Worm (Caenorhabditis elegans) whole organism, L3 larva: ENCODE measurements around the gene prx-12.

ENCODE experiments used
- R02D3.7 ChIP-seq: fragments of 150-350 bp; optimal IDR thresholded peaks from 2 replicates; lab custom pipeline; 2014; ENCODE audit warnings: missing biosample characterization, missing genetic modification characterization
- aly-2 ChIP-seq: fragments of 150-350 bp; optimal IDR thresholded peaks from 2 replicates; lab custom pipeline; 2014; ENCODE audit warnings: missing biosample characterization, missing genetic modification characterization
- ama-1 ChIP-seq: fragments of 150-350 bp; optimal IDR thresholded peaks from 2 replicates; lab custom pipeline; 2018
- ceh-16 ChIP-seq: sonication (generic microtip); optimal IDR thresholded peaks from 2 replicates; lab custom pipeline; 2017; ENCODE audit warnings: missing biosample characterization, missing genetic modification characterization
- ceh-28 ChIP-seq: fragments of 150-350 bp; optimal IDR thresholded peaks from 2 replicates; lab custom pipeline; 2014; ENCODE audit warnings: missing biosample characterization, missing genetic modification reagents, missing genetic modification characterization
- ceh-82 ChIP-seq: fragments of 150-350 bp; optimal IDR thresholded peaks from 2 replicates; lab custom pipeline; 2014; ENCODE audit warnings: missing biosample characterization, missing genetic modification characterization
- ceh-9 ChIP-seq: sonication (generic microtip); optimal IDR thresholded peaks from 2 replicates; lab custom pipeline; 2018; ENCODE audit warnings: missing biosample characterization, missing genetic modification characterization
- egl-27 ChIP-seq: sonication (generic microtip); optimal IDR thresholded peaks from 4 replicates; lab custom pipeline; 2017; ENCODE audit warnings: missing biosample characterization, missing genetic modification reagents, missing genetic modification characterization
- egl-5 ChIP-seq: fragments of 150-350 bp; optimal IDR thresholded peaks from 2 replicates; lab custom pipeline; 2017; ENCODE audit warnings: missing biosample characterization, missing genetic modification reagents, missing genetic modification characterization, inconsistent platforms
- elt-2 ChIP-seq: sonication (generic microtip); optimal IDR thresholded peaks from 2 replicates; lab custom pipeline; 2016; ENCODE audit warnings: missing genetic modification reagents, mild to moderate bottlenecking, missing genetic modification characterization, missing compliant biosample characterization
- elt-3 ChIP-seq, 3 experiments: fragments of 150-350 bp in 1 of 3; sonication (generic microtip) in 2 of 3; optimal IDR thresholded peaks; 2 replicates in 2 of 3; 4 replicates in 1 of 3; lab custom pipeline; 2014 to 2017; ENCODE audit warnings: missing biosample characterization in 3 of 3, missing genetic modification characterization in 3 of 3
- hmg-11 ChIP-seq: sonication (generic microtip); optimal IDR thresholded peaks from 2 replicates; lab custom pipeline; 2016; ENCODE audit warnings: missing genetic modification characterization, missing compliant biosample characterization
- jun-1 ChIP-seq: fragments of 150-350 bp; optimal IDR thresholded peaks from 2 replicates; lab custom pipeline; 2014; ENCODE audit warnings: missing biosample characterization, missing genetic modification reagents, missing genetic modification characterization
- lin-15B ChIP-seq: fragments of 150-350 bp; optimal IDR thresholded peaks from 2 replicates; lab custom pipeline; 2014; ENCODE audit warnings: missing biosample characterization, missing genetic modification characterization
- lin-39 ChIP-seq: fragments of 150-350 bp; optimal IDR thresholded peaks from 2 replicates; lab custom pipeline; 2018; ENCODE audit warnings: missing biosample characterization, missing genetic modification reagents, missing genetic modification characterization
- lsy-12 ChIP-seq: sonication (generic microtip); optimal IDR thresholded peaks from 2 replicates; lab custom pipeline; 2016; ENCODE audit warnings: mild to moderate bottlenecking, missing genetic modification characterization, missing compliant biosample characterization
- mdl-1 ChIP-seq: fragments of 150-350 bp; optimal IDR thresholded peaks from 2 replicates; lab custom pipeline; 2014; ENCODE audit warnings: missing biosample characterization, missing genetic modification characterization
- mml-1 ChIP-seq: fragments of 150-350 bp; sonication (generic microtip); optimal IDR thresholded peaks from 3 replicates; lab custom pipeline; 2014; ENCODE audit warnings: missing biosample characterization, missing genetic modification characterization
- nfya-1 ChIP-seq: sonication (generic microtip); optimal IDR thresholded peaks from 2 replicates; lab custom pipeline; 2017; ENCODE audit warnings: missing genetic modification characterization, mild to moderate bottlenecking, missing compliant biosample characterization, antibody characterized with exemption, moderate library complexity; ENCODE audit not compliant: insufficient read depth
- nhr-11 ChIP-seq: fragments of 150-350 bp; optimal IDR thresholded peaks from 2 replicates; lab custom pipeline; 2014; ENCODE audit warnings: missing biosample characterization, missing genetic modification characterization
- nhr-23 ChIP-seq: fragments of 150-350 bp; optimal IDR thresholded peaks from 2 replicates; lab custom pipeline; 2014; ENCODE audit warnings: missing biosample characterization, missing genetic modification reagents, missing genetic modification characterization
- nhr-237 ChIP-seq: fragments of 150-350 bp; optimal IDR thresholded peaks from 2 replicates; lab custom pipeline; 2014; ENCODE audit warnings: missing biosample characterization, missing genetic modification characterization
- nhr-25 ChIP-seq: sonication (generic microtip); optimal IDR thresholded peaks from 2 replicates; lab custom pipeline; 2017; ENCODE audit warnings: missing biosample characterization, missing genetic modification characterization
- nhr-28 ChIP-seq: fragments of 150-350 bp; optimal IDR thresholded peaks from 2 replicates; lab custom pipeline; 2014; ENCODE audit warnings: missing biosample characterization, missing genetic modification characterization
- nhr-43 ChIP-seq: sonication (generic microtip); optimal IDR thresholded peaks from 2 replicates; lab custom pipeline; 2016; ENCODE audit warnings: mild to moderate bottlenecking, missing genetic modification characterization, missing compliant biosample characterization; ENCODE audit not compliant: poor library complexity, severe bottlenecking
- nhr-67 ChIP-seq: fragments of 150-350 bp; optimal IDR thresholded peaks from 2 replicates; lab custom pipeline; 2014; ENCODE audit warnings: missing biosample characterization, missing genetic modification characterization
- nhr-77 ChIP-seq: fragments of 150-350 bp; optimal IDR thresholded peaks from 2 replicates; lab custom pipeline; 2014; ENCODE audit warnings: missing biosample characterization, missing genetic modification characterization
- pha-4 ChIP-seq: fragments of 150-350 bp; optimal IDR thresholded peaks from 2 replicates; lab custom pipeline; 2014; ENCODE audit warnings: missing biosample characterization, missing genetic modification reagents, missing genetic modification characterization
- sea-2 ChIP-seq: fragments of 150-350 bp; sonication (generic microtip); optimal IDR thresholded peaks from 4 replicates; lab custom pipeline; 2014; ENCODE audit warnings: missing biosample characterization, missing genetic modification reagents, missing genetic modification characterization
- tbx-2 ChIP-seq: sonication (generic microtip); optimal IDR thresholded peaks from 2 replicates; lab custom pipeline; 2016; ENCODE audit warnings: mild to moderate bottlenecking, missing genetic modification characterization, missing compliant biosample characterization
- zag-1 ChIP-seq: fragments of 150-350 bp; optimal IDR thresholded peaks from 2 replicates; lab custom pipeline; 2014; ENCODE audit warnings: missing biosample characterization, missing genetic modification characterization

Gene prx-12

ce11 chrX:11418667-11419066 lies 25.6 kb downstream of the prx-12 start, which contains the start of gene F46C3.2:
F46C3.2 (minus strand) TSS chrX:11418767.
- peak; percentile 24 for TF ChIP-seq elt-2 (tag; lab: Kevin White, UChicago)
- peak; percentile 10 for TF ChIP-seq pha-4 (tag; lab: Kevin White, UChicago)
- TF ChIP-seq ceh-16 (tag; lab: Kevin White, UChicago), result no peak

- peak; percentile 4 for TF ChIP-seq nhr-23 (tag; lab: Kevin White, UChicago)
- TF ChIP-seq tbx-2 (tag; lab: Kevin White, UChicago), result no peak
- TF ChIP-seq zag-1 (tag; lab: Kevin White, UChicago), result no peak
- no peak for TF ChIP-seq ceh-16 (tag; lab: Kevin White, UChicago)
- no peak for TF ChIP-seq nhr-237 (tag; lab: Kevin White, UChicago)
- TF ChIP-seq ceh-9, result no peak
- peak; percentile 72 for TF ChIP-seq nhr-25 (tag; lab: Kevin White, UChicago)
Measured at ce11 chrX:11419988-11420387, 26.9 kb downstream of the prx-12 start, which contains the start of gene F46C3.6. F46C3.6 (minus strand) TSS chrX:11420074.

- TF ChIP-seq elt-2 (tag; lab: Kevin White, UChicago) (peak; percentile 57), aly-2 (no peak)
Measured at ce11 chrX:11426647-11427046, 33.6 kb downstream of the prx-12 start.

ce11 chrX:11427550-11427949 lies 34.5 kb downstream of the prx-12 start:
- TF ChIP-seq nfya-1 (tag; lab: Kevin White, UChicago) (no peak), aly-2 (no peak), R02D3.7 (no peak), nhr-237 (tag; lab: Kevin White, UChicago) (no peak), lin-39 (tag; lab: Kevin White, UChicago) (no peak), ceh-28 (no peak), jun-1 (tag; lab: Kevin White, UChicago) (no peak)
- TF ChIP-seq, all 47 proteins: peak for 0

- TF ChIP-seq elt-3 (tag; optimal IDR thresholded peaks at IDR 0.05; lab: Kevin White, UChicago) (peak in 1 of 3 experiments; percentile 36), nhr-67 (tag; lab: Kevin White, UChicago) (no peak)
Measured at ce11 chrX:11433488-11433887, 40.4 kb downstream of the prx-12 start, which contains the start of gene hum-4. hum-4 (minus strand) TSS chrX:11433588.

- no peak for TF ChIP-seq lsy-12 (tag; lab: Kevin White, UChicago)
- no peak for TF ChIP-seq egl-27
- TF ChIP-seq nhr-67 (tag; lab: Kevin White, UChicago), result no peak
- TF ChIP-seq lin-15B, result no peak
- no peak for TF ChIP-seq mdl-1
- no peak for TF ChIP-seq lin-39 (tag; lab: Kevin White, UChicago)
- TF ChIP-seq nfya-1 (tag; lab: Kevin White, UChicago), result no peak
- TF ChIP-seq egl-5 (tag; lab: Kevin White, UChicago), result no peak
- no peak for TF ChIP-seq jun-1 (tag; lab: Kevin White, UChicago)
- TF ChIP-seq nhr-77 (tag; lab: Kevin White, UChicago), result no peak
- TF ChIP-seq ama-1 (lab: Kevin White, UChicago), result no peak
- no peak for TF ChIP-seq R02D3.7
- TF ChIP-seq ceh-82, result no peak
- TF ChIP-seq sea-2 (GFP tag; lab: Kevin White, UChicago), result no peak
- TF ChIP-seq nhr-43, result no peak
- no peak for TF ChIP-seq nhr-11
- no peak for TF ChIP-seq nhr-28 (tag; lab: Kevin White, UChicago)
- TF ChIP-seq mml-1 (tag; lab: Kevin White, UChicago), result no peak
Measured at ce11 chrX:11435488-11435887, 42.4 kb downstream of the prx-12 start.

ce11 chrX:11437716-11438115 lies 44.6 kb downstream of the prx-12 start:
- TF ChIP-seq hmg-11 (tag; lab: Kevin White, UChicago) (no peak), aly-2 (no peak), lin-15B (no peak), egl-5 (tag; lab: Kevin White, UChicago) (no peak), ceh-82 (no peak), ceh-9 (no peak), nhr-28 (tag; lab: Kevin White, UChicago) (no peak), mdl-1 (no peak), nhr-77 (tag; lab: Kevin White, UChicago) (no peak), nhr-25 (tag; lab: Kevin White, UChicago) (no peak), ceh-16 (tag; lab: Kevin White, UChicago) (no peak)
